Worm (Caenorhabditis elegans): ENCODE results near the gene Y82E9BL.6.

DNA sequence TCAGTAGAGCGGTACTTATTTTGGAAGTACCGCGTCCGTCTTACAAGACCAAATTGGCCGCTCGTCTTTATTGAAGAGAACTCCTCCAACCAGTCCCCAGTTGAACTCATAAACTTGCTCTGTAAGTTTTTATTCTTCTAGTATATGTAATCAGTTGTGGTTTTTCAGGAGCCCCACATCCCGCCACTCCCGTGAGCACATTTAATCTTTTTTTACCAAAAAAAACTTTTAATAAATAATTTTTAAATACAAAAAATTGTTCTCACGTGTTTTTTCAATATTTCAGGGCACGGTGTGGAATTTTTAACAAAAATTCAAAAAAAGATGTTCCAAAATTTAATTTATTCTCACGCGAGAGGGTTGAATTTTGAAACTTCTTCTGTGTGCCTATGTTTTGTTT is 21.1 kb downstream of the Y82E9BL.6 start, which contains the start of gene fbxa-14:
- TF ChIP-seq zag-1 (tag; optimal IDR thresholded peaks at IDR 0.05) (no peak), snpc-4 (tag; optimal IDR thresholded peaks at IDR 0.05) (no peak), unc-62 (GFP tag; optimal IDR thresholded peaks at IDR 0.05) (no peak), sea-2 (GFP tag; optimal IDR thresholded peaks at IDR 0.05) (no peak), fkh-10 (GFP tag; optimal IDR thresholded peaks at IDR 0.05) (no peak), mdl-1 (tag; optimal IDR thresholded peaks at IDR 0.05) (no peak), nhr-237 (tag; optimal IDR thresholded peaks at IDR 0.05) (no peak), nhr-76 (tag; optimal IDR thresholded peaks at IDR 0.05) (no peak), pha-4 (tag; optimal IDR thresholded peaks at IDR 0.05) (no peak), aly-2 (tag; optimal IDR thresholded peaks at IDR 0.05) (no peak), nhr-12 (tag; optimal IDR thresholded peaks at IDR 0.05) (no peak), fos-1 (tag; optimal IDR thresholded peaks at IDR 0.05) (no peak), elt-2 (tag; optimal IDR thresholded peaks at IDR 0.05) (no peak)

All from whole organism, L3 larva.